Worm (Caenorhabditis elegans): Measurements from ENCODE around the gene R05A10.6.

R05A10.6 gene

ce11 chrIV:14172181-14172580 is 6.6 kb downstream of the R05A10.6 start, which contains the start of gene R05A10.4:
TSS of gene R05A10.4 (plus strand) at chrIV:14172481.
- no peak for TF ChIP-seq him-1 (tag; optimal IDR thresholded peaks at IDR 0.05)
- no peak for TF ChIP-seq dao-5 (tag; optimal IDR thresholded peaks at IDR 0.05)
- no peak for TF ChIP-seq W03F9.2 (tag; optimal IDR thresholded peaks at IDR 0.05)

- no peak for TF ChIP-seq W03F9.2 (tag; optimal IDR thresholded peaks at IDR 0.05)
- no peak for TF ChIP-seq him-1 (tag; optimal IDR thresholded peaks at IDR 0.05)
- TF ChIP-seq dao-5 (tag; optimal IDR thresholded peaks at IDR 0.05), result no peak
Observed at ce11 chrIV:14176373-14176772, 10.8 kb downstream of the R05A10.6 start, which contains the start of gene R05A10.3. TSS of gene R05A10.3 (minus strand) at chrIV:14176473.

- TF ChIP-seq dao-5 (tag; optimal IDR thresholded peaks at IDR 0.05), result no peak
- no peak for TF ChIP-seq him-1 (tag; optimal IDR thresholded peaks at IDR 0.05)
- TF ChIP-seq W03F9.2 (tag; optimal IDR thresholded peaks at IDR 0.05), result no peak
Observed at ce11 chrIV:14177058-14177457, 11.5 kb downstream of the R05A10.6 start, which contains the start of gene R05A10.2. TSS of gene R05A10.2 (plus strand) at chrIV:14177271.

ce11 chrIV:14182077-14182476 is 16.5 kb downstream of the R05A10.6 start, which contains the start of gene R05A10.1:
TSS of gene R05A10.1 (plus strand) at chrIV:14182377.
- no peak for TF ChIP-seq him-1 (tag; optimal IDR thresholded peaks at IDR 0.05)
- no peak for TF ChIP-seq dao-5 (tag; optimal IDR thresholded peaks at IDR 0.05)
- no peak for TF ChIP-seq W03F9.2 (tag; optimal IDR thresholded peaks at IDR 0.05)

ce11 chrIV:14186264-14186663 is 20.7 kb downstream of the R05A10.6 start:
- TF ChIP-seq dao-5 (tag; optimal IDR thresholded peaks at IDR 0.05) (no peak), W03F9.2 (tag; optimal IDR thresholded peaks at IDR 0.05) (no peak), him-1 (tag; optimal IDR thresholded peaks at IDR 0.05) (no peak)

- TF ChIP-seq him-1 (tag; optimal IDR thresholded peaks at IDR 0.05) (no peak), W03F9.2 (tag; optimal IDR thresholded peaks at IDR 0.05) (no peak)
Observed at ce11 chrIV:14191919-14192318, 26.3 kb downstream of the R05A10.6 start, which contains the start of gene K01G12.22. TSS of gene K01G12.22 (plus strand) at chrIV:14192219.

- no peak for TF ChIP-seq him-1 (tag; optimal IDR thresholded peaks at IDR 0.05)
- TF ChIP-seq W03F9.2 (tag; optimal IDR thresholded peaks at IDR 0.05), result no peak
- no peak for TF ChIP-seq dao-5 (tag; optimal IDR thresholded peaks at IDR 0.05)
Observed at ce11 chrIV:14193196-14193595, 27.6 kb downstream of the R05A10.6 start, which contains the start of gene K01G12.3. TSS of gene K01G12.3 (plus strand) at chrIV:14193496.

ce11 chrIV:14194317-14194716 is 28.7 kb downstream of the R05A10.6 start:
- TF ChIP-seq dao-5 (tag; optimal IDR thresholded peaks at IDR 0.05) (no peak), him-1 (tag; optimal IDR thresholded peaks at IDR 0.05) (no peak), W03F9.2 (tag; optimal IDR thresholded peaks at IDR 0.05) (no peak)

- TF ChIP-seq W03F9.2 (tag; optimal IDR thresholded peaks at IDR 0.05) (no peak), him-1 (tag; optimal IDR thresholded peaks at IDR 0.05) (no peak), dao-5 (tag; optimal IDR thresholded peaks at IDR 0.05) (no peak)
Observed at ce11 chrIV:14196176-14196575, 30.6 kb downstream of the R05A10.6 start, which contains the start of gene F02H6.2. TSS of gene F02H6.2 (plus strand) at chrIV:14196476.

- TF ChIP-seq dao-5 (tag; optimal IDR thresholded peaks at IDR 0.05), result no peak
- TF ChIP-seq him-1 (tag; optimal IDR thresholded peaks at IDR 0.05), result no peak
- no peak for TF ChIP-seq W03F9.2 (tag; optimal IDR thresholded peaks at IDR 0.05)
Observed at ce11 chrIV:14203162-14203561, 37.6 kb downstream of the R05A10.6 start, which contains the start of gene F02H6.3. TSS of gene F02H6.3 (plus strand) at chrIV:14203427.

- no peak for TF ChIP-seq him-1 (tag; optimal IDR thresholded peaks at IDR 0.05)
- TF ChIP-seq W03F9.2 (tag; optimal IDR thresholded peaks at IDR 0.05), result no peak
- TF ChIP-seq dao-5 (tag; optimal IDR thresholded peaks at IDR 0.05), result no peak
Observed at ce11 chrIV:14215777-14216176, 50.2 kb downstream of the R05A10.6 start.
